Fruit fly (Drosophila melanogaster) whole organism, embryonic: ENCODE measurements around the gene CG31627.

Source experiments
- Abd-B ChIP-seq: fragments of 200-800 bp; sonication (Bioruptor generic); optimal IDR thresholded peaks from 2 replicates; lab custom pipeline; 2018; ENCODE audit warnings: missing biosample characterization, mild to moderate bottlenecking, missing genetic modification characterization, moderate library complexity
- Bgb ChIP-seq: fragments of 200-800 bp; sonication (Bioruptor generic); IDR thresholded peaks from 2 replicates; pipeline ENCODE4 v1.3.6; 2022; ENCODE audit warnings: missing biosample characterization, missing genetic modification characterization; ENCODE audit not compliant: partially characterized antibody
- Blimp-1 ChIP-seq: fragments of 200-800 bp; sonication (Bioruptor generic); optimal IDR thresholded peaks from 3 replicates; lab custom pipeline; 2018; ENCODE audit warnings: missing biosample characterization, missing genetic modification characterization, mild to moderate bottlenecking, moderate library complexity, missing genetic modification reagents
- CG10565 ChIP-seq: fragments of 200-800 bp; sonication (Bioruptor generic); optimal IDR thresholded peaks from 3 replicates; lab custom pipeline; 2016; ENCODE audit warnings: missing biosample characterization, mild to moderate bottlenecking, missing genetic modification characterization
- CG12155 ChIP-seq: fragments of 200-800 bp; sonication (Bioruptor generic); optimal IDR thresholded peaks from 3 replicates; lab custom pipeline; 2016; ENCODE audit warnings: missing biosample characterization, missing genetic modification characterization
- CG12299 ChIP-seq: fragments of 200-800 bp; sonication (Bioruptor generic); optimal IDR thresholded peaks from 2 replicates; lab custom pipeline; 2018; ENCODE audit warnings: missing biosample characterization, mild to moderate bottlenecking, missing genetic modification characterization
- CG1233 ChIP-seq: fragments of 200-800 bp; sonication (Bioruptor generic); optimal IDR thresholded peaks from 4 replicates; lab custom pipeline; 2018; ENCODE audit warnings: missing biosample characterization, mild to moderate bottlenecking, missing genetic modification characterization
- CG13296 ChIP-seq: fragments of 200-800 bp; sonication (Bioruptor generic); optimal IDR thresholded peaks from 3 replicates; lab custom pipeline; 2018; ENCODE audit warnings: missing biosample characterization, mild to moderate bottlenecking, missing genetic modification characterization
- CG15073 ChIP-seq: fragments of 200-800 bp; sonication (Bioruptor generic); optimal IDR thresholded peaks from 2 replicates; lab custom pipeline; 2016; ENCODE audit warnings: missing biosample characterization, missing genetic modification characterization
- CG15479 ChIP-seq: fragments of 200-800 bp; sonication (Bioruptor generic); optimal IDR thresholded peaks from 3 replicates; lab custom pipeline; 2019; ENCODE audit warnings: missing biosample characterization, mild to moderate bottlenecking, missing genetic modification characterization, moderate library complexity
- CG15514 ChIP-seq: fragments of 200-800 bp; sonication (Bioruptor generic); optimal IDR thresholded peaks from 3 replicates; lab custom pipeline; 2017; ENCODE audit warnings: missing biosample characterization, missing genetic modification characterization, mild to moderate bottlenecking, moderate library complexity, missing genetic modification reagents
- CG16779 ChIP-seq: fragments of 200-800 bp; sonication (Bioruptor generic); IDR thresholded peaks from 2 replicates; pipeline ENCODE4 v1.3.6; 2022; ENCODE audit warnings: missing biosample characterization, missing genetic modification characterization
- CG16815 ChIP-seq: fragments of 200-800 bp; sonication (Bioruptor generic); optimal IDR thresholded peaks from 3 replicates; lab custom pipeline; 2017; ENCODE audit warnings: missing biosample characterization, mild to moderate bottlenecking, missing genetic modification characterization
- CG2875 ChIP-seq: fragments of 200-800 bp; sonication (Bioruptor generic); optimal IDR thresholded peaks from 2 replicates; lab custom pipeline; 2017; ENCODE audit warnings: missing biosample characterization, mild to moderate bottlenecking, missing genetic modification characterization, missing genetic modification reagents
- CG3407 ChIP-seq: fragments of 200-800 bp; sonication (Bioruptor generic); optimal IDR thresholded peaks from 2 replicates; lab custom pipeline; 2018; ENCODE audit warnings: missing biosample characterization, mild to moderate bottlenecking, missing genetic modification characterization
- CG4820 ChIP-seq: fragments of 200-800 bp; sonication (Bioruptor generic); optimal IDR thresholded peaks from 3 replicates; lab custom pipeline; 2016; ENCODE audit warnings: missing biosample characterization, missing genetic modification characterization
- CG6175 ChIP-seq: fragments of 200-800 bp; sonication (Bioruptor generic); IDR thresholded peaks from 3 replicates; pipeline ENCODE4 v1.3.6; 2022; ENCODE audit warnings: missing biosample characterization, missing genetic modification characterization
- CG6854 ChIP-seq: fragments of 200-800 bp; sonication (Bioruptor generic); optimal IDR thresholded peaks from 3 replicates; lab custom pipeline; 2017; ENCODE audit warnings: missing biosample characterization, mild to moderate bottlenecking, missing genetic modification characterization
- CG8290 ChIP-seq, 3 experiments: fragments of 200-800 bp; sonication (Bioruptor generic); optimal IDR thresholded peaks; 2 replicates each; lab custom pipeline; 2016 to 2019; ENCODE audit warnings: missing biosample characterization in 3 of 3, missing genetic modification characterization in 3 of 3, mild to moderate bottlenecking in 2 of 3, moderate library complexity in 1 of 3
- CG9876 ChIP-seq: fragments of 200-800 bp; sonication (Bioruptor generic); optimal IDR thresholded peaks from 2 replicates; lab custom pipeline; 2016; ENCODE audit warnings: missing biosample characterization, missing genetic modification characterization
- CoRest ChIP-seq: fragments of 200-800 bp; sonication (Bioruptor generic); optimal IDR thresholded peaks from 3 replicates; lab custom pipeline; 2018; ENCODE audit warnings: missing biosample characterization, mild to moderate bottlenecking, missing genetic modification characterization, moderate library complexity
- CrebB ChIP-seq: fragments of 200-800 bp; sonication (Bioruptor generic); optimal IDR thresholded peaks from 3 replicates; lab custom pipeline; 2018; ENCODE audit warnings: missing biosample characterization, mild to moderate bottlenecking, missing genetic modification characterization
- D ChIP-seq, 2 experiments: fragments of 200-800 bp in 1 of 2; fragments of >200 bp in 1 of 2; sonication (Bioruptor generic) in 1 of 2; optimal IDR thresholded peaks; 2 replicates in 1 of 2; 3 replicates in 1 of 2; lab custom pipeline; 2017; ENCODE audit warnings: mild to moderate bottlenecking in 1 of 2, missing biosample characterization in 1 of 2, missing genetic modification characterization in 1 of 2, missing genetic modification reagents in 1 of 2
- Dad ChIP-seq: fragments of 200-800 bp; sonication (Bioruptor generic); optimal IDR thresholded peaks from 3 replicates; lab custom pipeline; 2016; ENCODE audit warnings: missing biosample characterization, missing genetic modification characterization
- Doc2 ChIP-seq: fragments of 200-800 bp; sonication (Bioruptor generic); IDR thresholded peaks from 2 replicates; pipeline ENCODE4 v1.3.6; 2022; ENCODE audit warnings: missing biosample characterization, missing genetic modification characterization
- Hand ChIP-seq: fragments of 200-800 bp; sonication (Bioruptor generic); optimal IDR thresholded peaks from 2 replicates; lab custom pipeline; 2017; ENCODE audit warnings: mild to moderate bottlenecking, missing biosample characterization, missing genetic modification reagents, missing genetic modification characterization
- MBD-R2 ChIP-seq: fragments of 200-800 bp; sonication (Bioruptor generic); IDR thresholded peaks from 2 replicates; pipeline ENCODE4 v1.3.6; 2022; ENCODE audit warnings: missing biosample characterization, missing genetic modification characterization
- NfI ChIP-seq: fragments of 200-800 bp; sonication (Bioruptor generic); optimal IDR thresholded peaks from 3 replicates; lab custom pipeline; 2018; ENCODE audit warnings: missing biosample characterization, mild to moderate bottlenecking, missing genetic modification characterization, moderate library complexity
- Rx ChIP-seq: fragments of 200-800 bp; sonication (Bioruptor generic); IDR thresholded peaks from 2 replicates; pipeline ENCODE4 v1.3.6; 2022; ENCODE audit warnings: missing biosample characterization, missing genetic modification characterization
- YL-1 ChIP-seq: fragments of 200-800 bp; sonication (Bioruptor generic); optimal IDR thresholded peaks from 3 replicates; lab custom pipeline; 2017; ENCODE audit warnings: missing biosample characterization, mild to moderate bottlenecking, missing genetic modification characterization
- ab ChIP-seq: fragments of 200-800 bp; sonication (Bioruptor generic); optimal IDR thresholded peaks from 2 replicates; lab custom pipeline; 2016; ENCODE audit warnings: missing biosample characterization, missing genetic modification characterization
- aop ChIP-seq: fragments of 200-800 bp; sonication (Bioruptor generic); IDR thresholded peaks from 2 replicates; pipeline ENCODE4 v1.3.6; 2022; ENCODE audit warnings: missing biosample characterization, missing genetic modification characterization
- cato ChIP-seq: fragments of 200-800 bp; sonication (Bioruptor generic); optimal IDR thresholded peaks from 2 replicates; lab custom pipeline; 2016; ENCODE audit warnings: missing biosample characterization, missing genetic modification characterization, borderline replicate concordance
- dimm ChIP-seq: fragments of 200-800 bp; sonication (Bioruptor generic); IDR thresholded peaks from 2 replicates; pipeline ENCODE4 v1.3.6; 2022; ENCODE audit warnings: missing biosample characterization, missing genetic modification characterization
- disco-r ChIP-seq: fragments of 200-800 bp; sonication (Bioruptor generic); optimal IDR thresholded peaks from 2 replicates; lab custom pipeline; 2016; ENCODE audit warnings: missing biosample characterization, missing genetic modification characterization
- dm ChIP-seq: fragments of 200-800 bp; sonication (Bioruptor generic); optimal IDR thresholded peaks from 3 replicates; lab custom pipeline; 2016; ENCODE audit warnings: missing biosample characterization, missing genetic modification characterization
- eyg ChIP-seq: fragments of 200-800 bp; sonication (Bioruptor generic); optimal IDR thresholded peaks from 3 replicates; lab custom pipeline; 2016; ENCODE audit warnings: missing biosample characterization, missing genetic modification characterization
- fd102C ChIP-seq: fragments of 200-800 bp; sonication (Bioruptor generic); optimal IDR thresholded peaks from 2 replicates; lab custom pipeline; 2018; ENCODE audit warnings: missing biosample characterization, mild to moderate bottlenecking, missing genetic modification characterization, moderate library complexity
- gt ChIP-seq: fragments of 200-800 bp; sonication (Bioruptor generic); IDR thresholded peaks from 2 replicates; pipeline ENCODE4 v1.3.6; 2022; ENCODE audit warnings: missing biosample characterization, missing genetic modification characterization
- klu ChIP-seq: fragments of 200-800 bp; sonication (Bioruptor generic); IDR thresholded peaks from 2 replicates; pipeline ENCODE4 v1.3.6; 2022; ENCODE audit warnings: missing biosample characterization, missing genetic modification characterization
- lbe ChIP-seq: fragments of 200-800 bp; sonication (Bioruptor generic); optimal IDR thresholded peaks from 2 replicates; lab custom pipeline; 2016; ENCODE audit warnings: missing biosample characterization, mild to moderate bottlenecking, missing genetic modification characterization
- luna ChIP-seq: fragments of 200-800 bp; sonication (Bioruptor generic); optimal IDR thresholded peaks from 2 replicates; lab custom pipeline; 2016; ENCODE audit warnings: missing biosample characterization, missing genetic modification characterization
- odd ChIP-seq: fragments of 200-800 bp; sonication (Bioruptor generic); optimal IDR thresholded peaks from 2 replicates; lab custom pipeline; 2017; ENCODE audit warnings: missing biosample characterization, mild to moderate bottlenecking, missing genetic modification characterization
- pfk ChIP-seq: fragments of 200-800 bp; sonication (Bioruptor generic); optimal IDR thresholded peaks from 2 replicates; lab custom pipeline; 2018; ENCODE audit warnings: missing biosample characterization, mild to moderate bottlenecking, missing genetic modification characterization, moderate library complexity
- pum ChIP-seq: fragments of 200-800 bp; sonication (Bioruptor generic); optimal IDR thresholded peaks from 2 replicates; lab custom pipeline; 2016; ENCODE audit warnings: missing biosample characterization, missing genetic modification characterization
- sim ChIP-seq: fragments of 200-800 bp; sonication (Bioruptor generic); IDR thresholded peaks from 2 replicates; pipeline ENCODE4 v1.3.6; 2022; ENCODE audit warnings: missing biosample characterization, missing genetic modification characterization
- slou ChIP-seq: fragments of 200-800 bp; sonication (Bioruptor generic); optimal IDR thresholded peaks from 3 replicates; lab custom pipeline; 2016; ENCODE audit warnings: missing biosample characterization, missing genetic modification characterization
- slp2 ChIP-seq: fragments of 200-800 bp; sonication (Bioruptor generic); optimal IDR thresholded peaks from 2 replicates; lab custom pipeline; 2016; ENCODE audit warnings: missing biosample characterization, missing genetic modification characterization
- unpg ChIP-seq: fragments of 200-800 bp; sonication (Bioruptor generic); optimal IDR thresholded peaks from 3 replicates; lab custom pipeline; 2018; ENCODE audit warnings: missing biosample characterization, mild to moderate bottlenecking, missing genetic modification characterization, moderate library complexity
- wek ChIP-seq: fragments of 200-800 bp; sonication (Bioruptor generic); optimal IDR thresholded peaks from 3 replicates; lab custom pipeline; 2018; ENCODE audit warnings: missing biosample characterization, mild to moderate bottlenecking, missing genetic modification characterization, moderate library complexity

The CG31627 gene

DNA sequence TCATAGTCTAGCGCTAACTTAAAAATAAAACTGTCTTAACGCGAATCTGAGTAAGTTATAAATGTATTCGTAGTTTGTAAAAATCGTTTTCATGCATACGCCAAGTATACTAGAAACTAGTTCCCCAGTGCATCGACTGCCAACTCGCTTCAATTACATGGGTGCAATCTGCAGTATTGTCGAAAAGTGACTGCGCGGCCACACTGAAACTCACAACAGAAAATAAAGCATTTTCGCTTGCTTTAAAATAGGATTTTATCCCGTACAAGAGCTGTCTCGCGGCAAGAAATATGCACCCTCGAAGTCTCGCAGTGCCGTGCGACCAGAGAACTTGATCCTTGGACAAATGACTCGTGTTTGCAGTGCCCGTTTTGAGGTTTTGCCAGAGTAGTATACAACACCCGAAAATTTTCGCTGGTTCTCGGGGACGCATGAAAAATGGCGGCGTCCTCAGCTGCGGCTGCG, 48.1 kb downstream of the CG31627 start, which contains the start of gene CG8677 (continued):
- no peak for TF ChIP-seq Bgb (GFP tag; lab: Robert Waterston, UW)
- TF ChIP-seq lbe (GFP tag; lab: Kevin White, UChicago): no peak
- TF ChIP-seq Rx (GFP tag; lab: Robert Waterston, UW): no peak
- no peak for TF ChIP-seq Doc2
- TF ChIP-seq CG9876: no peak
- TF ChIP-seq cato: no peak
- no peak for TF ChIP-seq wek (GFP tag; lab: Kevin White, UChicago)
- no peak for TF ChIP-seq CG15479 (GFP tag; lab: Kevin White, UChicago)
- peak; percentile 13 for TF ChIP-seq CG12299 (tag; lab: Kevin White, UChicago)
- TF ChIP-seq CG12155: no peak
- TF ChIP-seq CG8290 (GFP tag; optimal IDR thresholded peaks at IDR 0.05; lab: Kevin White, UChicago): no peak
- no peak for TF ChIP-seq CG8290 (tag; optimal IDR thresholded peaks at IDR 0.05; lab: Kevin White, UChicago)
- TF ChIP-seq sim: no peak
- no peak for TF ChIP-seq NfI (GFP tag; lab: Kevin White, UChicago)
- no peak for TF ChIP-seq CG16815 (GFP tag; lab: Kevin White, UChicago)
- TF ChIP-seq CG6854: no peak
- no peak for TF ChIP-seq CG2875 (GFP tag; lab: Kevin White, UChicago)
- TF ChIP-seq fd102C (GFP tag; lab: Kevin White, UChicago): no peak
- no peak for TF ChIP-seq pfk (GFP tag; lab: Kevin White, UChicago)
- TF ChIP-seq odd (GFP tag; lab: Kevin White, UChicago): no peak
- no peak for TF ChIP-seq Blimp-1 (GFP tag; lab: Kevin White, UChicago)
- TF ChIP-seq Dad (GFP tag; lab: Kevin White, UChicago): no peak
- no peak for TF ChIP-seq gt (GFP tag; lab: Robert Waterston, UW)
- TF ChIP-seq Hand (GFP tag; lab: Kevin White, UChicago): no peak
- TF ChIP-seq ab (GFP tag; lab: Kevin White, UChicago): no peak
- no peak for TF ChIP-seq klu (GFP tag; lab: Robert Waterston, UW)
- TF ChIP-seq slp2: no peak
- TF ChIP-seq Abd-B (GFP tag; lab: Kevin White, UChicago): no peak
- no peak for TF ChIP-seq luna
- TF ChIP-seq D (optimal IDR thresholded peaks at IDR 0.05; lab: Kevin White, UChicago): no peak
- no peak for TF ChIP-seq D (GFP tag; optimal IDR thresholded peaks at IDR 0.05; lab: Kevin White, UChicago)
- TF ChIP-seq CG13296 (GFP tag; lab: Kevin White, UChicago): no peak
- no peak for TF ChIP-seq CG6175 (GFP tag; lab: Robert Waterston, UW)
- TF ChIP-seq disco-r: no peak
- TF ChIP-seq CG4820 (GFP tag; lab: Kevin White, UChicago): no peak
- TF ChIP-seq CG1233 (GFP tag; lab: Kevin White, UChicago): no peak
- no peak for TF ChIP-seq aop
- peak; percentile 98 for TF ChIP-seq CG15514 (GFP tag; lab: Kevin White, UChicago)
- no peak for TF ChIP-seq CrebB (tag; lab: Kevin White, UChicago)
- no peak for TF ChIP-seq CG3407
- TF ChIP-seq CoRest (tag; lab: Kevin White, UChicago): no peak
- no peak for TF ChIP-seq CG10565
- peak; percentile 69 for TF ChIP-seq YL-1
- no peak for TF ChIP-seq unpg (GFP tag; lab: Kevin White, UChicago)
- no peak for TF ChIP-seq CG16779
- TF ChIP-seq slou (GFP tag; lab: Kevin White, UChicago): no peak
- no peak for TF ChIP-seq eyg (GFP tag; lab: Kevin White, UChicago)
- TF ChIP-seq CG15073 (GFP tag; lab: Kevin White, UChicago): no peak
- TF ChIP-seq dm (GFP tag; lab: Kevin White, UChicago): no peak
- TF ChIP-seq dimm (GFP tag; lab: Robert Waterston, UW): no peak
- TF ChIP-seq pum (GFP tag; lab: Kevin White, UChicago): no peak
- TF ChIP-seq MBD-R2 (GFP tag; lab: Robert Waterston, UW): peak; percentile 65
